Fruit fly (Drosophila melanogaster): ENCODE measurements around the gene CG13950.

Gene CG13950

dm6 chr2L:821242-821985 lies 38.6 kb upstream of the CG13950 start, which contains the start of gene CG3662:
Gene CG3662 (plus strand): TSS chr2L:821289.
- TF ChIP-seq CG7101 (tag; optimal IDR thresholded peaks at IDR 0.05): peak; percentile 37
- TF ChIP-seq ovo (GFP tag; optimal IDR thresholded peaks at IDR 0.05): no peak
- peak; percentile 20 for TF ChIP-seq CG12768 (GFP tag; optimal IDR thresholded peaks at IDR 0.05)
- TF ChIP-seq Mnt (GFP tag; optimal IDR thresholded peaks at IDR 0.05): peak; percentile 30
- no peak for TF ChIP-seq CG1620 (GFP tag; optimal IDR thresholded peaks at IDR 0.05)
- TF ChIP-seq CG11617 (GFP tag; optimal IDR thresholded peaks at IDR 0.05): peak; percentile 4
- peak; percentile 10 for TF ChIP-seq Crg-1 (GFP tag; optimal IDR thresholded peaks at IDR 0.05)
- TF ChIP-seq bab1 (GFP tag; optimal IDR thresholded peaks at IDR 0.05): peak; percentile 68
- peak; percentile 97 for TF ChIP-seq CG14711 (tag; optimal IDR thresholded peaks at IDR 0.05)
- peak; percentile 14 for TF ChIP-seq CG33017 (tag; optimal IDR thresholded peaks at IDR 0.05)
- no peak for TF ChIP-seq cic (GFP tag; optimal IDR thresholded peaks at IDR 0.05)
- peak; percentile 9 for TF ChIP-seq Hr96 (GFP tag; optimal IDR thresholded peaks at IDR 0.05)

- TF ChIP-seq tj (GFP tag; optimal IDR thresholded peaks at IDR 0.05) (peak; percentile 93), CG33017 (tag; optimal IDR thresholded peaks at IDR 0.05) (no peak), kay (GFP tag; ENCODE audit: borderline replicate concordance) (no peak), Crg-1 (GFP tag; optimal IDR thresholded peaks at IDR 0.05) (peak; percentile 16), CG1620 (GFP tag; optimal IDR thresholded peaks at IDR 0.05) (no peak), Clk (GFP tag; optimal IDR thresholded peaks at IDR 0.05) (no peak), cic (GFP tag; optimal IDR thresholded peaks at IDR 0.05) (peak; percentile 21), CG7101 (tag; optimal IDR thresholded peaks at IDR 0.05) (peak; percentile 4), cnc (optimal IDR thresholded peaks at IDR 0.05) (no peak), pad (GFP tag; optimal IDR thresholded peaks at IDR 0.05) (no peak), bab1 (GFP tag; optimal IDR thresholded peaks at IDR 0.05) (no peak), CG14711 (tag; optimal IDR thresholded peaks at IDR 0.05) (no peak)
These were observed 37.8 kb upstream of the CG13950 start for dm6 chr2L:821986-822711.

- peak; percentile 85 for TF ChIP-seq bab1 (GFP tag; optimal IDR thresholded peaks at IDR 0.05)
- peak; percentile 72 for TF ChIP-seq cic (GFP tag; optimal IDR thresholded peaks at IDR 0.05)
- peak; percentile 87 for TF ChIP-seq Mnt (GFP tag; optimal IDR thresholded peaks at IDR 0.05)
- peak; percentile 43 for TF ChIP-seq CG11617 (GFP tag; optimal IDR thresholded peaks at IDR 0.05)
- TF ChIP-seq Hr96 (GFP tag; optimal IDR thresholded peaks at IDR 0.05): peak; percentile 65
- TF ChIP-seq CG12768 (GFP tag; optimal IDR thresholded peaks at IDR 0.05): peak; percentile 71
- peak; percentile 30 for TF ChIP-seq CG33017 (tag; optimal IDR thresholded peaks at IDR 0.05)
- no peak for TF ChIP-seq toe (GFP tag; optimal IDR thresholded peaks at IDR 0.05)
- TF ChIP-seq tj (GFP tag; optimal IDR thresholded peaks at IDR 0.05): peak; percentile 86
- TF ChIP-seq Crg-1 (GFP tag; optimal IDR thresholded peaks at IDR 0.05): peak; percentile 80
- peak; percentile 83 for TF ChIP-seq CG14711 (tag; optimal IDR thresholded peaks at IDR 0.05)
- TF ChIP-seq CG7045 (GFP tag; optimal IDR thresholded peaks at IDR 0.05): no peak
- no peak for TF ChIP-seq cnc (optimal IDR thresholded peaks at IDR 0.05)
- TF ChIP-seq Clk (GFP tag; optimal IDR thresholded peaks at IDR 0.05): peak; percentile 51
- peak; percentile 63 for TF ChIP-seq CG1620 (GFP tag; optimal IDR thresholded peaks at IDR 0.05)
- TF ChIP-seq CG7101 (tag; optimal IDR thresholded peaks at IDR 0.05): peak; percentile 67
- TF ChIP-seq CG5204 (GFP tag; optimal IDR thresholded peaks at IDR 0.05): no peak
- peak; percentile 62 for TF ChIP-seq pad (GFP tag; optimal IDR thresholded peaks at IDR 0.05)
- TF ChIP-seq ovo (GFP tag; optimal IDR thresholded peaks at IDR 0.05): peak; percentile 56
These were observed 34.2 kb upstream of the CG13950 start, which contains the start of the genes CG3862 and dock for dm6 chr2L:825768-826263. Gene CG3862 (minus strand): TSS chr2L:825861. Gene dock (plus strand): TSS chr2L:825969.

dm6 chr2L:826388-826787 lies 33.6 kb upstream of the CG13950 start:
- no peak for TF ChIP-seq Clk (GFP tag; optimal IDR thresholded peaks at IDR 0.05)
- TF ChIP-seq cnc (optimal IDR thresholded peaks at IDR 0.05): no peak
- TF ChIP-seq CG14711 (tag; optimal IDR thresholded peaks at IDR 0.05): no peak
- TF ChIP-seq Hr96 (GFP tag; optimal IDR thresholded peaks at IDR 0.05): no peak
- no peak for TF ChIP-seq Crg-1 (GFP tag; optimal IDR thresholded peaks at IDR 0.05)
- no peak for TF ChIP-seq tj (GFP tag; optimal IDR thresholded peaks at IDR 0.05)
- TF ChIP-seq toe (GFP tag; optimal IDR thresholded peaks at IDR 0.05): no peak
- TF ChIP-seq cic (GFP tag; optimal IDR thresholded peaks at IDR 0.05): no peak
- TF ChIP-seq CG1620 (GFP tag; optimal IDR thresholded peaks at IDR 0.05): no peak
- TF ChIP-seq CG11617 (GFP tag; optimal IDR thresholded peaks at IDR 0.05): no peak
- no peak for TF ChIP-seq CG7101 (tag; optimal IDR thresholded peaks at IDR 0.05)
- no peak for TF ChIP-seq CG7045 (GFP tag; optimal IDR thresholded peaks at IDR 0.05)
- no peak for TF ChIP-seq ovo (GFP tag; optimal IDR thresholded peaks at IDR 0.05)
- TF ChIP-seq bab1 (GFP tag; optimal IDR thresholded peaks at IDR 0.05): no peak

- TF ChIP-seq CG7101 (tag; optimal IDR thresholded peaks at IDR 0.05): no peak
These were observed 32.9 kb upstream of the CG13950 start for dm6 chr2L:827049-827448.

All from whole organism, adult.